Worm (Caenorhabditis elegans): ENCODE measurements around the gene glb-3.

DNA sequence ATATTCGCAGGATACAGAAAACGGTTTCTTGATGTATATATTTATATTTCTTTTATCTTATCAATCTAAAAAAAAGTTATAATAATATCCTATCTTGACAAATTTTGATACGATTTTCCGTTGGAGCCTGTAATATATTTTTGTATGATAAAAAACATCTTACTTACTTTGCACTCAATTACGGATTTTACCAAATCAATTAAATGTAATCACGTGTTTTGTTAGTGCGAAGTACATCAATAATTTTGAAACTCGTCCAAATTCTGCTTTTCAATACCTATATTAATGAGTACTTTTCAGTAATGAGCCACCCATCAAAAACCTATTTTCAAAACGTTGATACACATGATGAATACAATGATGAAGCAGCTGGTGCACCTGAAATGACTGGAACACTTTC, 15.0 kb downstream of the glb-3 start, which contains the start of gene T19C4.1:
- TF ChIP-seq dao-5 (tag; optimal IDR thresholded peaks at IDR 0.05), result no peak
- TF ChIP-seq W03F9.2 (tag; optimal IDR thresholded peaks at IDR 0.05), result no peak
- TF ChIP-seq him-1 (tag; optimal IDR thresholded peaks at IDR 0.05), result no peak
